Worm (Caenorhabditis elegans) whole organism, young adult: ENCODE measurements around the gene C36C5.14.

Experiments used
- B0035.1 ChIP-seq: sonication (generic microtip); optimal IDR thresholded peaks from 2 replicates; lab custom pipeline; 2016; ENCODE audit warnings: missing genetic modification characterization, mild to moderate bottlenecking, missing compliant biosample characterization, missing genotype, missing genetic modification reagents
- C06A6.2 ChIP-seq: fragments of 200-800 bp; sonication (Bioruptor generic); conservative IDR thresholded peaks from 2 replicates; pipeline ENCODE4 v1.3.6; 2022; ENCODE audit warnings: missing genetic modification characterization, missing compliant biosample characterization
- F10E7.11 ChIP-seq: sonication (generic microtip); optimal IDR thresholded peaks from 2 replicates; lab custom pipeline; 2017; ENCODE audit warnings: mild to moderate bottlenecking, missing genetic modification characterization, moderate library complexity, missing compliant biosample characterization
- F33H1.4 ChIP-seq: fragments of 200-800 bp; sonication (Bioruptor generic); IDR thresholded peaks from 2 replicates; pipeline ENCODE4 v1.3.6; 2022; ENCODE audit warnings: missing genetic modification reagents, missing genetic modification characterization, missing compliant biosample characterization
- Y53G8AR.9 ChIP-seq: fragments of 200-800 bp; sonication (Bioruptor generic); conservative IDR thresholded peaks from 2 replicates; pipeline ENCODE4 v1.3.6; 2022; ENCODE audit warnings: missing genetic modification reagents, missing genetic modification characterization, missing compliant biosample characterization
- Y67H2A.10 ChIP-seq: fragments of 200-800 bp; sonication (Bioruptor generic); conservative IDR thresholded peaks from 2 replicates; pipeline ENCODE4 v1.3.6; 2022; ENCODE audit warnings: missing genetic modification reagents, missing genetic modification characterization, missing compliant biosample characterization
- Y79H2A.3 ChIP-seq: fragments of 200-800 bp; sonication (Bioruptor generic); conservative IDR thresholded peaks from 2 replicates; pipeline ENCODE4 v1.3.6; 2022; ENCODE audit warnings: missing genetic modification reagents, missing genetic modification characterization, missing compliant biosample characterization
- ZK185.1 ChIP-seq: sonication (generic microtip); optimal IDR thresholded peaks from 2 replicates; lab custom pipeline; 2016; ENCODE audit warnings: mild to moderate bottlenecking, missing genetic modification characterization, missing compliant biosample characterization; ENCODE audit not compliant: poor library complexity, severe bottlenecking
- atf-7 ChIP-seq: sonication (generic microtip); optimal IDR thresholded peaks from 2 replicates; lab custom pipeline; 2017; ENCODE audit warnings: mild to moderate bottlenecking, missing genetic modification characterization, missing compliant biosample characterization
- athp-1 ChIP-seq: sonication (generic microtip); optimal IDR thresholded peaks from 2 replicates; lab custom pipeline; 2017; ENCODE audit warnings: mild to moderate bottlenecking, missing genetic modification characterization, missing compliant biosample characterization
- cebp-1 ChIP-seq, 2 experiments: fragments of 200-800 bp in 1 of 2; sonication (Bioruptor generic) in 1 of 2; sonication (generic microtip) in 1 of 2; IDR thresholded peaks in 1 of 2; optimal IDR thresholded peaks in 1 of 2; 2 replicates each; pipeline versions ENCODE4 v1.3.6 to Lab custom; 2017 to 2022; ENCODE audit warnings: missing compliant biosample characterization in 2 of 2, missing genetic modification characterization in 2 of 2, mild to moderate bottlenecking in 1 of 2, missing genetic modification reagents in 1 of 2, moderate library complexity in 1 of 2
- chd-7 ChIP-seq: sonication (generic microtip); optimal IDR thresholded peaks from 2 replicates; lab custom pipeline; 2016; ENCODE audit warnings: mild to moderate bottlenecking, missing genetic modification characterization, moderate library complexity, missing compliant biosample characterization
- die-1 ChIP-seq: sonication (generic microtip); optimal IDR thresholded peaks from 2 replicates; lab custom pipeline; 2016; ENCODE audit warnings: missing genotype, mild to moderate bottlenecking, missing genetic modification characterization, missing compliant biosample characterization
- dpl-1 ChIP-seq: fragments of 150-350 bp; optimal IDR thresholded peaks from 2 replicates; lab custom pipeline; 2014; ENCODE audit warnings: missing biosample characterization, missing genetic modification reagents, missing genetic modification characterization
- egl-18 ChIP-seq: fragments of 200-800 bp; sonication (Bioruptor generic); IDR thresholded peaks from 2 replicates; pipeline ENCODE4 v1.3.6; 2022; ENCODE audit warnings: missing genetic modification reagents, missing genetic modification characterization, missing compliant biosample characterization
- fkh-3 ChIP-seq: sonication (generic microtip); optimal IDR thresholded peaks from 2 replicates; lab custom pipeline; 2016; ENCODE audit warnings: mild to moderate bottlenecking, missing genetic modification characterization, missing compliant biosample characterization
- hmg-1.2 ChIP-seq: fragments of 200-800 bp; sonication (Bioruptor generic); IDR thresholded peaks from 2 replicates; pipeline ENCODE4 v1.3.6; 2022; ENCODE audit warnings: missing genetic modification reagents, missing genetic modification characterization, missing compliant biosample characterization
- lin-40 ChIP-seq: sonication (generic microtip); optimal IDR thresholded peaks from 2 replicates; lab custom pipeline; 2016; ENCODE audit warnings: missing genetic modification characterization, mild to moderate bottlenecking, missing compliant biosample characterization, missing genotype, missing genetic modification reagents
- lsy-27 ChIP-seq: sonication (generic microtip); optimal IDR thresholded peaks from 2 replicates; lab custom pipeline; 2017; ENCODE audit warnings: missing genetic modification characterization, mild to moderate bottlenecking, missing compliant biosample characterization, antibody characterized with exemption, missing genotype, borderline replicate concordance; ENCODE audit not compliant: insufficient read depth
- madf-3 ChIP-seq: fragments of 200-800 bp; sonication (Bioruptor generic); IDR thresholded peaks from 2 replicates; pipeline ENCODE4 v1.3.6; 2022; ENCODE audit warnings: missing genetic modification reagents, missing genetic modification characterization, missing compliant biosample characterization
- mcd-1 ChIP-seq: fragments of 200-800 bp; sonication (Bioruptor generic); IDR thresholded peaks from 2 replicates; pipeline ENCODE4 v1.3.6; 2022; ENCODE audit warnings: missing genetic modification reagents, missing genetic modification characterization, missing compliant biosample characterization
- mel-28 ChIP-seq: sonication (generic microtip); optimal IDR thresholded peaks from 2 replicates; lab custom pipeline; 2016; ENCODE audit warnings: borderline replicate concordance, mild to moderate bottlenecking, missing genetic modification characterization, missing compliant biosample characterization
- mes-4 ChIP-seq: sonication (generic microtip); optimal IDR thresholded peaks from 2 replicates; lab custom pipeline; 2016; ENCODE audit warnings: missing genotype, missing genetic modification characterization, missing compliant biosample characterization
- nfya-2 ChIP-seq: fragments of 200-800 bp; sonication (Bioruptor generic); IDR thresholded peaks from 2 replicates; pipeline ENCODE4 v1.3.6; 2022; ENCODE audit warnings: missing genetic modification reagents, missing genetic modification characterization, missing compliant biosample characterization
- nfyb-1 ChIP-seq: fragments of 200-800 bp; sonication (Bioruptor generic); IDR thresholded peaks from 2 replicates; pipeline ENCODE4 v1.3.6; 2022; ENCODE audit warnings: missing genetic modification reagents, missing genetic modification characterization, missing compliant biosample characterization
- nhr-80 ChIP-seq: sonication (generic microtip); optimal IDR thresholded peaks from 2 replicates; lab custom pipeline; 2016; ENCODE audit warnings: missing genetic modification characterization, missing compliant biosample characterization
- nhr-90 ChIP-seq: sonication (generic microtip); optimal IDR thresholded peaks from 2 replicates; lab custom pipeline; 2016; ENCODE audit warnings: missing genotype, mild to moderate bottlenecking, missing genetic modification characterization, missing compliant biosample characterization
- rec-8 ChIP-seq, 2 experiments: sonication (generic microtip); optimal IDR thresholded peaks; 2 replicates each; lab custom pipeline; 2016; ENCODE audit warnings: mild to moderate bottlenecking in 2 of 2, missing genetic modification characterization in 2 of 2, missing genetic modification reagents in 2 of 2, missing genotype in 2 of 2, missing biosample characterization in 1 of 2, missing compliant biosample characterization in 1 of 2, moderate library complexity in 1 of 2
- rpc-1 ChIP-seq, 2 experiments: fragments of 150-350 bp in 1 of 2; sonication (generic microtip) in 1 of 2; optimal IDR thresholded peaks; 2 replicates each; lab custom pipeline; 2014 to 2018; ENCODE audit warnings: missing biosample characterization in 1 of 2, missing genetic modification characterization in 1 of 2, missing genetic modification reagents in 1 of 2, missing genotype in 1 of 2
- sea-2 ChIP-seq: fragments of 200-800 bp; sonication (Bioruptor generic); IDR thresholded peaks from 2 replicates; pipeline ENCODE4 v1.3.6; 2022; ENCODE audit warnings: missing genetic modification characterization, missing compliant biosample characterization
- snpc-1.3 ChIP-seq: sonication (generic microtip); optimal IDR thresholded peaks from 2 replicates; lab custom pipeline; 2017; ENCODE audit warnings: missing genetic modification characterization, mild to moderate bottlenecking, missing compliant biosample characterization, antibody characterized with exemption, moderate library complexity, missing genotype, missing genetic modification reagents; ENCODE audit not compliant: insufficient read depth
- sptf-2 ChIP-seq: fragments of 200-800 bp; sonication (Bioruptor generic); optimal IDR thresholded peaks from 2 replicates; lab custom pipeline; 2018; ENCODE audit warnings: mild to moderate bottlenecking, missing genetic modification characterization, missing compliant biosample characterization
- tbx-9 ChIP-seq: sonication (generic microtip); optimal IDR thresholded peaks from 2 replicates; lab custom pipeline; 2016; ENCODE audit warnings: borderline replicate concordance, missing genetic modification characterization, inconsistent platforms, missing compliant biosample characterization
- tlf-1 ChIP-seq: fragments of 200-800 bp; sonication (Bioruptor generic); optimal IDR thresholded peaks from 2 replicates; lab custom pipeline; 2018; ENCODE audit warnings: mild to moderate bottlenecking, missing genetic modification characterization, missing compliant biosample characterization
- unc-130 ChIP-seq: sonication (generic microtip); optimal IDR thresholded peaks from 2 replicates; lab custom pipeline; 2016; ENCODE audit warnings: missing genetic modification reagents, missing genetic modification characterization, missing compliant biosample characterization
- unc-62 ChIP-seq: fragments of 150-350 bp; optimal IDR thresholded peaks from 2 replicates; lab custom pipeline; 2014; ENCODE audit warnings: missing biosample characterization, missing genetic modification reagents, missing genetic modification characterization
- xnd-1 ChIP-seq: sonication (generic microtip); optimal IDR thresholded peaks from 2 replicates; lab custom pipeline; 2016; ENCODE audit warnings: missing genotype, missing genetic modification reagents, missing genetic modification characterization, missing compliant biosample characterization
- ztf-18 ChIP-seq: sonication (generic microtip); optimal IDR thresholded peaks from 2 replicates; lab custom pipeline; 2016; ENCODE audit warnings: missing genotype, mild to moderate bottlenecking, missing genetic modification characterization, missing compliant biosample characterization
- ztf-26 ChIP-seq: sonication (generic microtip); optimal IDR thresholded peaks from 2 replicates; lab custom pipeline; 2017; ENCODE audit warnings: missing genetic modification characterization, missing compliant biosample characterization

The C36C5.14 gene

ce11 chrV:3194952-3195450, 29.7 kb upstream of the C36C5.14 start, which contains the start of gene Y73C8B.2:
Y73C8B.2 (minus strand) TSS chrV:3195002.
- TF ChIP-seq ztf-18 (tag; lab: Kevin White, UChicago): no peak
- no peak for TF ChIP-seq xnd-1 (tag; lab: Kevin White, UChicago)
- TF ChIP-seq nhr-80 (tag; lab: Kevin White, UChicago): peak; percentile 8
- no peak for TF ChIP-seq fkh-3 (tag; lab: Kevin White, UChicago)
- peak; percentile 73 for TF ChIP-seq mcd-1 (GFP tag; lab: Robert Waterston, UW)
- no peak for TF ChIP-seq mel-28 (tag; lab: Kevin White, UChicago)

ce11 chrV:3193091-3193608, 27.8 kb upstream of the C36C5.14 start, which contains the start of the genes Y73C8B.3 and Y73C8B.9:
Y73C8B.3 (minus strand) TSS chrV:3193237.
Y73C8B.9 (plus strand) TSS chrV:3193558.
- no peak for TF ChIP-seq lsy-27 (tag; lab: Kevin White, UChicago)
- TF ChIP-seq mcd-1 (GFP tag; lab: Robert Waterston, UW): peak; percentile 33; the same call in 1 of the 2 replicates
- no peak for TF ChIP-seq dpl-1
- no peak for TF ChIP-seq B0035.1
- TF ChIP-seq cebp-1 (GFP tag; IDR thresholded peaks at IDR 0.05; lab: Robert Waterston, UW): no peak
- no peak for TF ChIP-seq cebp-1 (tag; optimal IDR thresholded peaks at IDR 0.05; lab: Kevin White, UChicago)
- no peak for TF ChIP-seq F33H1.4 (GFP tag; lab: Robert Waterston, UW)
- TF ChIP-seq unc-62 (GFP tag; lab: Kevin White, UChicago): no peak
- TF ChIP-seq Y53G8AR.9: no peak
- no peak for TF ChIP-seq nhr-90 (tag; lab: Kevin White, UChicago)
- no peak for TF ChIP-seq F10E7.11
- TF ChIP-seq nfyb-1 (GFP tag; lab: Robert Waterston, UW): peak; percentile 28; the same call in 1 of the 2 replicates
- no peak for TF ChIP-seq C06A6.2 (GFP tag; lab: Robert Waterston, UW)
- TF ChIP-seq nfya-2 (GFP tag; lab: Robert Waterston, UW): no peak
- TF ChIP-seq nhr-80 (tag; lab: Kevin White, UChicago): peak; percentile 52
- TF ChIP-seq tbx-9 (tag; lab: Kevin White, UChicago): no peak
- no peak for TF ChIP-seq ZK185.1 (tag; lab: Kevin White, UChicago)
- TF ChIP-seq snpc-1.3 (tag; lab: Kevin White, UChicago): no peak
- TF ChIP-seq ztf-26 (tag; lab: Kevin White, UChicago): no peak
- no peak for TF ChIP-seq die-1 (tag; lab: Kevin White, UChicago)
- TF ChIP-seq lin-40 (tag; lab: Kevin White, UChicago): peak; percentile 5
- TF ChIP-seq hmg-1.2 (GFP tag; lab: Robert Waterston, UW): peak; percentile 89; the same call in 1 of the 2 replicates
- TF ChIP-seq atf-7 (tag; lab: Kevin White, UChicago): peak; percentile 6

- TF ChIP-seq mes-4 (tag; lab: Kevin White, UChicago): no peak
- TF ChIP-seq rpc-1 (optimal IDR thresholded peaks at IDR 0.05; lab: Kevin White, UChicago): no peak
- TF ChIP-seq rpc-1 (tag; optimal IDR thresholded peaks at IDR 0.05; lab: Kevin White, UChicago): no peak
- no peak for TF ChIP-seq ztf-18 (tag; lab: Kevin White, UChicago)
- no peak for TF ChIP-seq sea-2 (GFP tag; lab: Robert Waterston, UW)
- TF ChIP-seq tlf-1 (GFP tag; lab: Kevin White, UChicago): no peak
- TF ChIP-seq sptf-2 (GFP tag; lab: Kevin White, UChicago): no peak
- TF ChIP-seq lsy-27 (tag; lab: Kevin White, UChicago): no peak
- no peak for TF ChIP-seq athp-1
- no peak for TF ChIP-seq egl-18 (GFP tag; lab: Robert Waterston, UW)
- TF ChIP-seq mcd-1 (GFP tag; lab: Robert Waterston, UW): no peak
- TF ChIP-seq hmg-1.2 (GFP tag; lab: Robert Waterston, UW): no peak
- TF ChIP-seq atf-7 (tag; lab: Kevin White, UChicago): no peak
- TF ChIP-seq unc-130 (GFP tag; lab: Kevin White, UChicago): no peak
- TF ChIP-seq Y79H2A.3 (GFP tag; lab: Robert Waterston, UW): no peak
- TF ChIP-seq chd-7 (tag; lab: Kevin White, UChicago): no peak
- no peak for TF ChIP-seq Y67H2A.10 (GFP tag; lab: Robert Waterston, UW)
- no peak for TF ChIP-seq madf-3 (GFP tag; lab: Robert Waterston, UW)
- TF ChIP-seq nfyb-1 (GFP tag; lab: Robert Waterston, UW): no peak
- TF ChIP-seq rec-8 (tag; optimal IDR thresholded peaks at IDR 0.05; lab: Kevin White, UChicago): no peak
- TF ChIP-seq, all 124 proteins: peak for 0
Observed at ce11 chrV:3188043-3188442, 22.7 kb upstream of the C36C5.14 start, which contains the start of gene lag-2. lag-2 (plus strand) TSS chrV:3188343.
